Worm (Caenorhabditis elegans) whole organism, L1 larva: ENCODE results near the gene ZC416.2.

Experiments
- F16B12.6 ChIP-seq: fragments of 150-350 bp; optimal IDR thresholded peaks from 2 replicates; lab custom pipeline; 2014; ENCODE audit warnings: missing biosample characterization, missing genetic modification characterization
- aha-1 ChIP-seq: fragments of 150-350 bp; optimal IDR thresholded peaks from 2 replicates; lab custom pipeline; 2014; ENCODE audit warnings: missing biosample characterization, missing genetic modification characterization
- alr-1 ChIP-seq: fragments of 200-800 bp; sonication (Bioruptor generic); optimal IDR thresholded peaks from 2 replicates; lab custom pipeline; 2018; ENCODE audit warnings: borderline replicate concordance, mild to moderate bottlenecking, missing genetic modification characterization, missing compliant biosample characterization
- aly-2 ChIP-seq: fragments of 150-350 bp; optimal IDR thresholded peaks from 2 replicates; lab custom pipeline; 2014; ENCODE audit warnings: missing biosample characterization, missing genetic modification characterization
- efl-1 ChIP-seq, 4 experiments: fragments of 150-350 bp; optimal IDR thresholded peaks in 3 of 4; peaks in 1 of 4; 1 replicate in 1 of 4; 2 replicates in 3 of 4; lab custom pipeline; 2014; ENCODE audit warnings: missing biosample characterization in 2 of 4, missing genetic modification characterization in 2 of 4, missing genetic modification reagents in 2 of 4
- efl-3 ChIP-seq: fragments of 200-800 bp; sonication (Bioruptor generic); optimal IDR thresholded peaks from 2 replicates; lab custom pipeline; 2018; ENCODE audit warnings: mild to moderate bottlenecking, missing genetic modification characterization, missing compliant biosample characterization
- ets-5 ChIP-seq: fragments of 200-800 bp; sonication (Bioruptor generic); IDR thresholded peaks from 2 replicates; pipeline ENCODE4 v1.3.6; 2022; ENCODE audit warnings: missing genetic modification characterization, missing compliant biosample characterization
- fkh-10 ChIP-seq: sonication (generic microtip); optimal IDR thresholded peaks from 2 replicates; lab custom pipeline; 2017; ENCODE audit warnings: missing biosample characterization, missing genetic modification reagents, missing genetic modification characterization
- fos-1 ChIP-seq: fragments of 150-350 bp; optimal IDR thresholded peaks from 2 replicates; lab custom pipeline; 2014; ENCODE audit warnings: missing biosample characterization, missing genetic modification characterization
- hpl-2 ChIP-seq: fragments of 150-350 bp; optimal IDR thresholded peaks from 2 replicates; lab custom pipeline; 2014; ENCODE audit warnings: missing biosample characterization, missing genetic modification reagents, missing genetic modification characterization
- lin-14 ChIP-seq: fragments of 200-800 bp; sonication (Bioruptor generic); optimal IDR thresholded peaks from 2 replicates; lab custom pipeline; 2018; ENCODE audit warnings: mild to moderate bottlenecking, missing genetic modification characterization, moderate library complexity, missing compliant biosample characterization
- mab-9 ChIP-seq: fragments of 200-800 bp; sonication (Bioruptor generic); IDR thresholded peaks from 2 replicates; pipeline ENCODE4 v1.3.6; 2022; ENCODE audit warnings: missing genetic modification reagents, missing genetic modification characterization, missing compliant biosample characterization
- nhr-85 ChIP-seq: sonication (generic microtip); peaks from one replicate; lab custom pipeline; 2016; ENCODE audit warnings: missing genetic modification characterization, inconsistent platforms, missing compliant biosample characterization
- pqm-1 ChIP-seq: sonication (generic microtip); optimal IDR thresholded peaks from 3 replicates; lab custom pipeline; 2017; ENCODE audit warnings: missing biosample characterization, missing genetic modification characterization
- skn-1 ChIP-seq: fragments of 150-350 bp; optimal IDR thresholded peaks from 2 replicates; lab custom pipeline; 2014; ENCODE audit warnings: missing biosample characterization, missing genetic modification characterization
- snu-23 ChIP-seq: sonication (generic microtip); optimal IDR thresholded peaks from 2 replicates; lab custom pipeline; 2016; ENCODE audit warnings: missing genetic modification characterization, missing compliant biosample characterization
- unc-130 ChIP-seq: fragments of 150-350 bp; optimal IDR thresholded peaks from 2 replicates; lab custom pipeline; 2017; ENCODE audit warnings: missing biosample characterization, missing genetic modification characterization, inconsistent platforms
- unc-98 ChIP-seq: fragments of 200-800 bp; sonication (Bioruptor generic); IDR thresholded peaks from 2 replicates; pipeline ENCODE4 v1.3.6; 2022; ENCODE audit warnings: missing genetic modification characterization, missing compliant biosample characterization
- ztf-4 ChIP-seq: fragments of 150-350 bp; optimal IDR thresholded peaks from 2 replicates; lab custom pipeline; 2014; ENCODE audit warnings: missing biosample characterization, missing genetic modification characterization

ZC416.2 gene

DNA sequence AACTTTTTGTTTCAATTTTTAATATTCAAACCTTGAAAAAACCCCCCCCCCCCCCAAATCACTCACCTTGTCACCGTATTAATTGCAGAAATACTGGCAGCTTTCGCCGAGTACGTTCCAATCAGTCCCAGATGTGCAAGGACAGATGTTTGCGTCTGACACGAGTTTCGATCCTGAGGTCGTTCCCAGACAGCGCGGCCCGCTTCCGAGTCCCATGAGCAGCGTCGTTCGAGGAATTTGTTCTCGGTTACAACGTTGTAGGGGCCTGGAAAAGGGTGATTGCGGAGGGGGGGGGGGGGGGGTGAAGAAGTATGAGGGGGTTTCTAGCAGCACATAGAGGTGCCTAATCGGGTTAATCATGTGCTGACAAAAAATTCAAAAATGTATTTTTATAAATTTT is 29.4 kb downstream of the ZC416.2 start:
- TF ChIP-seq snu-23 (GFP tag; lab: Kevin White, UChicago) = no peak
- TF ChIP-seq, all 84 proteins: peak for 0

DNA sequence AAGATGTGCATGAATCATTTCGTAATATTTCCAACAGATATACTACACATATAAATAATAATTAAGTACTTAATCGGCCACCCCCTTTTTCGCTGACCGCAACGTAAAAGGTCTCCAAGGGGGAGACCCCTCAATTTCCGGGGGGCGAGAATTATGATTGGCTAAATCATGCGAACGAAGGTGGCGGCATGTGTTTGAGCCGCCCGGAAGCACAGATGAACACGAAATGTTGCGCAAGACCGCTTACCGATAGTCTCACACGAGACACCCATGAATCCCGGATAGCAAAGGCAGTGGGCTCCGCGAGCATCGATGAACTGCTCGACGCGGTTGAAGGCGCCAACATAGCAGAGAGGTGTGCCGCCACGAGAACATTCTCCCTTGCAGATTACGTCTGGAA is 31.7 kb downstream of the ZC416.2 start:
- TF ChIP-seq pqm-1 (tag; lab: Kevin White, UChicago) = no peak
- peak; percentile 1 for TF ChIP-seq nhr-85 (tag; lab: Kevin White, UChicago)
- no peak for TF ChIP-seq mab-9 (GFP tag; lab: Robert Waterston, UW)
- TF ChIP-seq unc-130 (tag; lab: Kevin White, UChicago) = no peak

DNA sequence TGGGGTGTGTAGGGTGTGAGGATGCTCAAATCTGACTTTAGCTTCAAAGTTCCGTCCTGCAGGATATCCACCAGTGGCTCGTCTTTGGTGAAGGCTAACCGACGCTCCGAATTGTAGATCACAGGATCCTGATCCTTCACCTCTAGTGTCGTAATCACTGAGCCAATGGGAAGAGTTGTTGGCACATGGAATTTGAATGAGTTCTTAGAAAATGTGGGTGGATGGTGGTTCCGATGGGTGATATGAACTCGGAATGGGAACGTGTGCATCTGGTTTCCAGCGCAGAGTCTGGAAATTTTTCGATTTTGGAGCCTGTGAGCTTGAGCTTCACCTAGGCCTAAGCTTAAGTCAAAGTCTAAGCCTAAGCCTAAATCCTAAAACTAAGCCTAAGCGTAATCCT is 33.1 kb downstream of the ZC416.2 start:
- no peak for TF ChIP-seq hpl-2 (GFP tag; lab: Kevin White, UChicago)
- TF ChIP-seq fos-1 (tag; lab: Kevin White, UChicago) = no peak
- no peak for TF ChIP-seq unc-98 (GFP tag; lab: Robert Waterston, UW)

ce11 chrIV:3667796-3668195 is 34.4 kb downstream of the ZC416.2 start:
- TF ChIP-seq lin-14 (peak; percentile 50), efl-1 (optimal IDR thresholded peaks at IDR 0.05; lab: Kevin White, UChicago) (no peak), efl-1 (GFP tag; optimal IDR thresholded peaks at IDR 0.05 in 1 of 2; lab: Kevin White, UChicago) (peak in 1 of 2 experiments; percentile 52), ets-5 (GFP tag; lab: Robert Waterston, UW) (no peak), F16B12.6 (tag; lab: Kevin White, UChicago) (no peak), fkh-10 (GFP tag; lab: Kevin White, UChicago) (peak; percentile 83), ztf-4 (tag; lab: Kevin White, UChicago) (no peak), aha-1 (tag; lab: Kevin White, UChicago) (no peak), skn-1 (no peak)
- TF ChIP-seq, all 84 proteins: peak for 3

- no peak for TF ChIP-seq aly-2 (tag; lab: Kevin White, UChicago)
- TF ChIP-seq efl-3 (GFP tag; lab: Kevin White, UChicago) = no peak
- TF ChIP-seq nhr-85 (tag; lab: Kevin White, UChicago) = no peak
Observed at ce11 chrIV:3668603-3669002, 35.2 kb downstream of the ZC416.2 start, which contains the start of gene fmil-1. TSS of gene fmil-1 (minus strand) at chrIV:3668703.

DNA sequence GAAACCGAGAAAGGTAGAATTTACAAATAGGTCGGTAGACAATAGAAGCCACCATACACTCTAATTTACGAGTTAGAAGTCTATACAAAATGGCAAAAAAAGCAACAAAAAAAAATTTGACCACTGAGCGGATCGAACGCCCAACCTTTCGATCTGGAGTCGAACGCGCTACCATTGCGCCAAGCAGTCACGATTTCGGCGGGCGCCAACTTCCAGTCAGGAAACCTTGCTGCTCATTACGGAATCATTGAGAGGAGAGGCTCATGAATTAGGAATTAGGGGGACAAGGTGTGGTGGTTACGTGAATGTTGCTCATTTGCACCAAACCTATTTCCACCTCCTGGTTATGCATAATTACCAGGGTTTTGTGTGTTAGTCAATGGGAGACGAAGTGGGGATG is 48.3 kb downstream of the ZC416.2 start:
- no peak for TF ChIP-seq efl-1 (optimal IDR thresholded peaks at IDR 0.05; lab: Kevin White, UChicago)
- TF ChIP-seq efl-1 (GFP tag; optimal IDR thresholded peaks at IDR 0.05 in 1 of 2; lab: Kevin White, UChicago) = peak in 1 of 2 experiments; percentile 47
- no peak for TF ChIP-seq alr-1
